Worm (Caenorhabditis elegans) whole organism, L2 larva: ENCODE measurements around the gene dpf-4.
A peak's percentile ranks its signal among the peaks of the same experiment; 100 is the strongest.

Source experiments
- ZK546.5 ChIP-seq: sonication (generic microtip); optimal IDR thresholded peaks from 2 replicates; lab custom pipeline; 2017; ENCODE audit warnings: missing biosample characterization, missing genetic modification characterization
- ama-1 ChIP-seq: fragments of 150-350 bp; optimal IDR thresholded peaks from 2 replicates; lab custom pipeline; 2018; ENCODE audit warnings: inconsistent platforms
- blmp-1 ChIP-seq: sonication (generic microtip); optimal IDR thresholded peaks from 2 replicates; lab custom pipeline; 2017; ENCODE audit warnings: missing genetic modification characterization, mild to moderate bottlenecking, missing compliant biosample characterization, antibody characterized with exemption, moderate library complexity; ENCODE audit not compliant: insufficient read depth
- ceh-82 ChIP-seq: fragments of 150-350 bp; optimal IDR thresholded peaks from 2 replicates; lab custom pipeline; 2014; ENCODE audit warnings: missing biosample characterization, missing genetic modification characterization
- dmd-4 ChIP-seq: sonication (generic microtip); optimal IDR thresholded peaks from 2 replicates; lab custom pipeline; 2017; ENCODE audit warnings: missing biosample characterization, missing genetic modification characterization
- egl-27 ChIP-seq: sonication (generic microtip); optimal IDR thresholded peaks from 3 replicates; lab custom pipeline; 2017; ENCODE audit warnings: missing biosample characterization, missing genetic modification reagents, missing genetic modification characterization
- lin-11 ChIP-seq: fragments of 150-350 bp; sonication (generic microtip); optimal IDR thresholded peaks from 2 replicates; lab custom pipeline; 2014; ENCODE audit warnings: missing biosample characterization, missing genetic modification characterization, inconsistent platforms, mixed read lengths
- mdl-1 ChIP-seq, 2 experiments: fragments of 150-350 bp in 1 of 2; sonication (generic microtip) in 1 of 2; optimal IDR thresholded peaks; 2 replicates each; lab custom pipeline; 2017; ENCODE audit warnings: missing biosample characterization in 2 of 2, missing genetic modification characterization in 2 of 2
- nhr-12 ChIP-seq: fragments of 150-350 bp; optimal IDR thresholded peaks from 2 replicates; lab custom pipeline; 2014; ENCODE audit warnings: missing biosample characterization, missing genetic modification characterization
- nhr-6 ChIP-seq: fragments of 150-350 bp; optimal IDR thresholded peaks from 2 replicates; lab custom pipeline; 2014; ENCODE audit warnings: missing biosample characterization, missing genetic modification characterization
- snpc-4 ChIP-seq: fragments of 150-350 bp; optimal IDR thresholded peaks from 2 replicates; lab custom pipeline; 2014; ENCODE audit warnings: missing biosample characterization, missing genetic modification characterization
- unc-55 ChIP-seq: fragments of 150-350 bp; sonication (generic microtip); optimal IDR thresholded peaks from 3 replicates; lab custom pipeline; 2014; ENCODE audit warnings: missing biosample characterization, missing genetic modification reagents, missing genetic modification characterization
- ztf-1 ChIP-seq: fragments of 200-800 bp; sonication (Bioruptor generic); conservative IDR thresholded peaks from 2 replicates; pipeline ENCODE4 v1.3.6; 2022; ENCODE audit warnings: missing genetic modification characterization, missing compliant biosample characterization

- no peak for TF ChIP-seq mdl-1 (tag; optimal IDR thresholded peaks at IDR 0.05; lab: Kevin White, UChicago)
- no peak for TF ChIP-seq blmp-1 (tag; lab: Kevin White, UChicago)
- no peak for TF ChIP-seq ceh-82
- no peak for TF ChIP-seq egl-27 (tag; lab: Kevin White, UChicago)
- TF ChIP-seq snpc-4 (tag; lab: Kevin White, UChicago): no peak
- no peak for TF ChIP-seq dmd-4 (tag; lab: Kevin White, UChicago)
- no peak for TF ChIP-seq nhr-12 (tag; lab: Kevin White, UChicago)
- TF ChIP-seq unc-55 (GFP tag; lab: Kevin White, UChicago): peak; percentile 39
- peak; percentile 21 for TF ChIP-seq ama-1 (lab: Kevin White, UChicago)
- TF ChIP-seq ztf-1: no peak
- no peak for TF ChIP-seq lin-11 (tag; lab: Kevin White, UChicago)
- no peak for TF ChIP-seq nhr-6
- no peak for TF ChIP-seq ZK546.5 (tag; lab: Kevin White, UChicago)
Observed at ce11 chrIII:5906059-5906458, 47.0 kb downstream of the dpf-4 start, which contains the start of gene dpff-1.
